Worm (Caenorhabditis elegans): ENCODE measurements around the gene C17C3.5.
A peak's percentile ranks its signal among the peaks of the same experiment; 100 is the strongest.

The C17C3.5 gene

ce11 chrII:5593377-5593932 is 41.8 kb downstream of the C17C3.5 start, which contains the start of gene cdc-14 (continued):
- TF ChIP-seq efl-1 (optimal IDR thresholded peaks at IDR 0.05) (peak; percentile 74 to 76), efl-1 (GFP tag; optimal IDR thresholded peaks at IDR 0.05 in 1 of 2) (peak; percentile 65 to 94), nhr-28 (tag; optimal IDR thresholded peaks at IDR 0.05) (no peak), efl-3 (GFP tag; optimal IDR thresholded peaks at IDR 0.05) (no peak), lin-13 (GFP tag; optimal IDR thresholded peaks at IDR 0.05) (peak; percentile 72), unc-30 (tag; optimal IDR thresholded peaks at IDR 0.05) (no peak), unc-86 (tag; optimal IDR thresholded peaks at IDR 0.05) (no peak), sptf-1 (tag; optimal IDR thresholded peaks at IDR 0.05) (no peak), ceh-63 (GFP tag; optimal IDR thresholded peaks at IDR 0.05) (no peak), fkh-4 (tag; optimal IDR thresholded peaks at IDR 0.05; ENCODE audit: borderline replicate concordance) (no peak), F16B12.6 (tag; optimal IDR thresholded peaks at IDR 0.05) (peak; percentile 39), ces-1 (GFP tag; optimal IDR thresholded peaks at IDR 0.05) (no peak), nhr-237 (tag; optimal IDR thresholded peaks at IDR 0.05) (peak; percentile 18), pax-3 (tag; optimal IDR thresholded peaks at IDR 0.05) (no peak)

- TF ChIP-seq nhr-77 (tag; optimal IDR thresholded peaks at IDR 0.05), result peak; percentile 34
- TF ChIP-seq nhr-84 (tag; optimal IDR thresholded peaks at IDR 0.05), result no peak
- TF ChIP-seq pqm-1 (tag; optimal IDR thresholded peaks at IDR 0.05), result no peak
- no peak for TF ChIP-seq ceh-8 (GFP tag; optimal IDR thresholded peaks at IDR 0.05)
- TF ChIP-seq rnt-1 (tag; optimal IDR thresholded peaks at IDR 0.05), result peak; percentile 19
- peak; percentile 63 for TF ChIP-seq lir-3 (tag; optimal IDR thresholded peaks at IDR 0.05; ENCODE audit: poor library complexity)
- TF ChIP-seq blmp-1 (tag; optimal IDR thresholded peaks at IDR 0.05), result peak; percentile 28
- no peak for TF ChIP-seq nhr-237 (tag; optimal IDR thresholded peaks at IDR 0.05)
- TF ChIP-seq nhr-20 (tag; optimal IDR thresholded peaks at IDR 0.05), result peak; percentile 43
- TF ChIP-seq nhr-28 (tag; optimal IDR thresholded peaks at IDR 0.05), result no peak
- no peak for TF ChIP-seq zag-1 (tag; optimal IDR thresholded peaks at IDR 0.05)
- TF ChIP-seq hpl-2 (GFP tag; optimal IDR thresholded peaks at IDR 0.05), result no peak
- TF ChIP-seq dpl-1 (GFP tag; optimal IDR thresholded peaks at IDR 0.05), result peak; percentile 11 to 67 (median 41)
- no peak for TF ChIP-seq unc-86 (tag; optimal IDR thresholded peaks at IDR 0.05)
- peak; percentile 33 for TF ChIP-seq xbp-1 (tag; optimal IDR thresholded peaks at IDR 0.05)
- no peak for TF ChIP-seq swsn-7 (tag; optimal IDR thresholded peaks at IDR 0.05)
- no peak for TF ChIP-seq nhr-11 (tag; optimal IDR thresholded peaks at IDR 0.05)
- peak; percentile 17 for TF ChIP-seq irx-1 (tag; optimal IDR thresholded peaks at IDR 0.05)
- TF ChIP-seq ceh-90 (tag; optimal IDR thresholded peaks at IDR 0.05), result no peak
- TF ChIP-seq ztf-11 (tag; optimal IDR thresholded peaks at IDR 0.05), result no peak
- TF ChIP-seq aha-1 (tag; optimal IDR thresholded peaks at IDR 0.05), result no peak
- TF ChIP-seq mep-1 (tag; optimal IDR thresholded peaks at IDR 0.05), result peak; percentile 36
- no peak for TF ChIP-seq sptf-1 (tag; optimal IDR thresholded peaks at IDR 0.05)
- TF ChIP-seq elt-3 (tag; optimal IDR thresholded peaks at IDR 0.05), result peak in 1 of 6 experiments; percentile 21
- TF ChIP-seq fkh-4 (tag; optimal IDR thresholded peaks at IDR 0.05; ENCODE audit: borderline replicate concordance), result no peak
- no peak for TF ChIP-seq sox-4 (tag; optimal IDR thresholded peaks at IDR 0.05)
- TF ChIP-seq nhr-90 (tag; optimal IDR thresholded peaks at IDR 0.05; ENCODE audit: poor library complexity), result peak; percentile 26
- TF ChIP-seq C34B4.2 (tag; optimal IDR thresholded peaks at IDR 0.05), result no peak
- TF ChIP-seq mef-2 (tag; optimal IDR thresholded peaks at IDR 0.05), result no peak
- no peak for TF ChIP-seq ceh-88 (GFP tag; IDR thresholded peaks at IDR 0.05)
- TF ChIP-seq C16A3.4 (tag; optimal IDR thresholded peaks at IDR 0.05), result peak; percentile 76
- no peak for TF ChIP-seq ama-1 (optimal IDR thresholded peaks at IDR 0.05)
- no peak for TF ChIP-seq tlp-1 (tag; optimal IDR thresholded peaks at IDR 0.05)
- TF ChIP-seq efl-1 (optimal IDR thresholded peaks at IDR 0.05), result peak; percentile 50 to 59
- TF ChIP-seq efl-1 (GFP tag; optimal IDR thresholded peaks at IDR 0.05 in 1 of 2), result peak; percentile 1 to 58
- TF ChIP-seq grh-1 (GFP tag; IDR thresholded peaks at IDR 0.05), result no peak
- TF ChIP-seq F16B12.6 (tag; optimal IDR thresholded peaks at IDR 0.05), result peak; percentile 12
- peak; percentile 61 for TF ChIP-seq nhr-71 (tag; optimal IDR thresholded peaks at IDR 0.05)
- TF ChIP-seq zip-4 (GFP tag; optimal IDR thresholded peaks at IDR 0.05), result no peak
- no peak for TF ChIP-seq dsc-1 (tag; optimal IDR thresholded peaks at IDR 0.05)
- peak; percentile 5 to 82 for TF ChIP-seq lsy-2 (tag; optimal IDR thresholded peaks at IDR 0.05)
- no peak for TF ChIP-seq ces-1 (GFP tag; optimal IDR thresholded peaks at IDR 0.05)
- no peak for TF ChIP-seq nhr-19 (GFP tag; conservative IDR thresholded peaks at IDR 0.05)
- TF ChIP-seq isw-1 (GFP tag; IDR thresholded peaks at IDR 0.05), result peak; percentile 28; the same call in 1 of the 2 replicates
- no peak for TF ChIP-seq efl-3 (GFP tag; optimal IDR thresholded peaks at IDR 0.05)
These were observed 42.7 kb downstream of the C17C3.5 start, which contains the start of gene ttc-4 for ce11 chrII:5594210-5594764. Gene ttc-4 (plus strand): TSS chrII:5594714.

Data from whole organism, L1 larva.